Worm (Caenorhabditis elegans) whole organism, L3 larva: ENCODE data around the gene F49E12.8.

ENCODE experiments used
- R02D3.7 ChIP-seq: fragments of 150-350 bp; optimal IDR thresholded peaks from 2 replicates; lab custom pipeline; 2014; ENCODE audit warnings: missing biosample characterization, missing genetic modification characterization
- ZK546.5 ChIP-seq: sonication (generic microtip); optimal IDR thresholded peaks from 2 replicates; lab custom pipeline; 2017; ENCODE audit warnings: missing biosample characterization, missing genetic modification characterization
- ama-1 ChIP-seq: fragments of 150-350 bp; optimal IDR thresholded peaks from 2 replicates; lab custom pipeline; 2018
- ceh-28 ChIP-seq: fragments of 150-350 bp; optimal IDR thresholded peaks from 2 replicates; lab custom pipeline; 2014; ENCODE audit warnings: missing biosample characterization, missing genetic modification reagents, missing genetic modification characterization
- ceh-82 ChIP-seq: fragments of 150-350 bp; optimal IDR thresholded peaks from 2 replicates; lab custom pipeline; 2014; ENCODE audit warnings: missing biosample characterization, missing genetic modification characterization
- egl-27 ChIP-seq: sonication (generic microtip); optimal IDR thresholded peaks from 4 replicates; lab custom pipeline; 2017; ENCODE audit warnings: missing biosample characterization, missing genetic modification reagents, missing genetic modification characterization
- elt-1 ChIP-seq: fragments of 150-350 bp; optimal IDR thresholded peaks from 2 replicates; lab custom pipeline; 2014; ENCODE audit warnings: missing biosample characterization, missing genetic modification characterization
- elt-2 ChIP-seq: sonication (generic microtip); optimal IDR thresholded peaks from 2 replicates; lab custom pipeline; 2016; ENCODE audit warnings: missing genetic modification reagents, mild to moderate bottlenecking, missing genetic modification characterization, missing compliant biosample characterization
- eor-1 ChIP-seq, 2 experiments: fragments of 150-350 bp; optimal IDR thresholded peaks; 2 replicates each; lab custom pipeline; 2014 to 2018; ENCODE audit warnings: missing biosample characterization in 2 of 2, missing genetic modification characterization in 2 of 2
- fkh-10 ChIP-seq: sonication (generic microtip); optimal IDR thresholded peaks from 2 replicates; lab custom pipeline; 2017; ENCODE audit warnings: missing biosample characterization, missing genetic modification reagents, missing genetic modification characterization
- fkh-2 ChIP-seq: fragments of 150-350 bp; optimal IDR thresholded peaks from 2 replicates; lab custom pipeline; 2014; ENCODE audit warnings: missing biosample characterization, missing genetic modification reagents, missing genetic modification characterization
- fos-1 ChIP-seq: fragments of 150-350 bp; optimal IDR thresholded peaks from 2 replicates; lab custom pipeline; 2014; ENCODE audit warnings: missing biosample characterization, missing genetic modification characterization
- jun-1 ChIP-seq: fragments of 150-350 bp; optimal IDR thresholded peaks from 2 replicates; lab custom pipeline; 2014; ENCODE audit warnings: missing biosample characterization, missing genetic modification reagents, missing genetic modification characterization
- lin-15B ChIP-seq: fragments of 150-350 bp; optimal IDR thresholded peaks from 2 replicates; lab custom pipeline; 2014; ENCODE audit warnings: missing biosample characterization, missing genetic modification characterization
- lin-39 ChIP-seq: fragments of 150-350 bp; optimal IDR thresholded peaks from 2 replicates; lab custom pipeline; 2018; ENCODE audit warnings: missing biosample characterization, missing genetic modification reagents, missing genetic modification characterization
- lsy-12 ChIP-seq: sonication (generic microtip); optimal IDR thresholded peaks from 2 replicates; lab custom pipeline; 2016; ENCODE audit warnings: mild to moderate bottlenecking, missing genetic modification characterization, missing compliant biosample characterization
- mdl-1 ChIP-seq: fragments of 150-350 bp; optimal IDR thresholded peaks from 2 replicates; lab custom pipeline; 2014; ENCODE audit warnings: missing biosample characterization, missing genetic modification characterization
- mml-1 ChIP-seq: fragments of 150-350 bp; sonication (generic microtip); optimal IDR thresholded peaks from 3 replicates; lab custom pipeline; 2014; ENCODE audit warnings: missing biosample characterization, missing genetic modification characterization
- nfya-1 ChIP-seq: sonication (generic microtip); optimal IDR thresholded peaks from 2 replicates; lab custom pipeline; 2017; ENCODE audit warnings: missing genetic modification characterization, mild to moderate bottlenecking, missing compliant biosample characterization, antibody characterized with exemption, moderate library complexity; ENCODE audit not compliant: insufficient read depth
- nhr-11 ChIP-seq: fragments of 150-350 bp; optimal IDR thresholded peaks from 2 replicates; lab custom pipeline; 2014; ENCODE audit warnings: missing biosample characterization, missing genetic modification characterization
- nhr-23 ChIP-seq: fragments of 150-350 bp; optimal IDR thresholded peaks from 2 replicates; lab custom pipeline; 2014; ENCODE audit warnings: missing biosample characterization, missing genetic modification reagents, missing genetic modification characterization
- nhr-237 ChIP-seq: fragments of 150-350 bp; optimal IDR thresholded peaks from 2 replicates; lab custom pipeline; 2014; ENCODE audit warnings: missing biosample characterization, missing genetic modification characterization
- nhr-25 ChIP-seq: sonication (generic microtip); optimal IDR thresholded peaks from 2 replicates; lab custom pipeline; 2017; ENCODE audit warnings: missing biosample characterization, missing genetic modification characterization
- nhr-43 ChIP-seq: sonication (generic microtip); optimal IDR thresholded peaks from 2 replicates; lab custom pipeline; 2016; ENCODE audit warnings: mild to moderate bottlenecking, missing genetic modification characterization, missing compliant biosample characterization; ENCODE audit not compliant: poor library complexity, severe bottlenecking
- nhr-67 ChIP-seq: fragments of 150-350 bp; optimal IDR thresholded peaks from 2 replicates; lab custom pipeline; 2014; ENCODE audit warnings: missing biosample characterization, missing genetic modification characterization
- nhr-76 ChIP-seq: fragments of 150-350 bp; sonication (generic microtip); optimal IDR thresholded peaks from 5 replicates; lab custom pipeline; 2014; ENCODE audit warnings: missing biosample characterization, missing genetic modification characterization
- nhr-77 ChIP-seq: fragments of 150-350 bp; optimal IDR thresholded peaks from 2 replicates; lab custom pipeline; 2014; ENCODE audit warnings: missing biosample characterization, missing genetic modification characterization
- pha-4 ChIP-seq: fragments of 150-350 bp; optimal IDR thresholded peaks from 2 replicates; lab custom pipeline; 2014; ENCODE audit warnings: missing biosample characterization, missing genetic modification reagents, missing genetic modification characterization
- pqm-1 ChIP-seq: fragments of 150-350 bp; optimal IDR thresholded peaks from 2 replicates; lab custom pipeline; 2017; ENCODE audit warnings: missing biosample characterization, missing genetic modification characterization, inconsistent platforms
- sea-2 ChIP-seq: fragments of 150-350 bp; sonication (generic microtip); optimal IDR thresholded peaks from 4 replicates; lab custom pipeline; 2014; ENCODE audit warnings: missing biosample characterization, missing genetic modification reagents, missing genetic modification characterization
- snpc-4 ChIP-seq: fragments of 150-350 bp; optimal IDR thresholded peaks from 2 replicates; lab custom pipeline; 2014; ENCODE audit warnings: missing biosample characterization, missing genetic modification characterization
- unc-62 ChIP-seq: fragments of 150-350 bp; sonication (generic microtip); optimal IDR thresholded peaks from 4 replicates; lab custom pipeline; 2014; ENCODE audit warnings: missing biosample characterization, missing genetic modification reagents, missing genetic modification characterization
- zag-1 ChIP-seq: fragments of 150-350 bp; optimal IDR thresholded peaks from 2 replicates; lab custom pipeline; 2014; ENCODE audit warnings: missing biosample characterization, missing genetic modification characterization
- ztf-4 ChIP-seq: fragments of 150-350 bp; optimal IDR thresholded peaks from 2 replicates; lab custom pipeline; 2014; ENCODE audit warnings: missing biosample characterization, missing genetic modification characterization

Gene F49E12.8

DNA sequence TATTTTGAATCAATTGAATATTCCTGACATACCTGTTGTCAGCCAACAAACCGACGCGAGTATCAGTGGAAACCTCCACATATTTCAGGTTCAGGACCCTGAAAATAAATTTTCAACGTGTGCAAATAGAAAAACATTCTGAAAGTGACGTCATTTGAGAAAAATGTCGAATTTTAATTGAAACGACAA lies 34.5 kb upstream of the F49E12.8 start, which contains the start of gene F14E5.2:
Gene F14E5.2, minus strand, starts transcription at position 101 of the 189 bp plus-strand sequence.
- TF ChIP-seq mdl-1 (tag; lab: Kevin White, UChicago) (no peak), ceh-82 (tag; lab: Kevin White, UChicago) (no peak), ama-1 (no peak), pha-4 (tag; lab: Kevin White, UChicago) (no peak), unc-62 (GFP tag; lab: Kevin White, UChicago) (no peak), nfya-1 (tag; lab: Kevin White, UChicago) (no peak), jun-1 (no peak), fos-1 (no peak), nhr-77 (no peak), lin-39 (no peak), lin-15B (tag; lab: Kevin White, UChicago) (no peak), nhr-237 (tag; lab: Kevin White, UChicago) (no peak), pqm-1 (tag; lab: Kevin White, UChicago) (no peak), nhr-43 (tag; lab: Kevin White, UChicago) (no peak), nhr-11 (tag; lab: Kevin White, UChicago) (no peak), ceh-28 (tag; lab: Kevin White, UChicago) (no peak), fkh-10 (GFP tag; lab: Kevin White, UChicago) (no peak), eor-1 (tag; optimal IDR thresholded peaks at IDR 0.05; lab: Kevin White, UChicago) (no peak), nhr-67 (tag; lab: Kevin White, UChicago) (no peak)

- TF ChIP-seq elt-1 (tag; lab: Kevin White, UChicago) (peak; percentile 89), ceh-28 (tag; lab: Kevin White, UChicago) (no peak), ztf-4 (tag; lab: Kevin White, UChicago) (peak; percentile 43)
These were observed 26.8 kb upstream of the F49E12.8 start for ce11 chrII:8420775-8421388.

- peak; percentile 4 for TF ChIP-seq elt-1 (tag; lab: Kevin White, UChicago)
These were observed 25.7 kb upstream of the F49E12.8 start, which contains the start of gene F14E5.8 for ce11 chrII:8419798-8420197. F14E5.8 (plus strand) TSS chrII:8420098.

DNA sequence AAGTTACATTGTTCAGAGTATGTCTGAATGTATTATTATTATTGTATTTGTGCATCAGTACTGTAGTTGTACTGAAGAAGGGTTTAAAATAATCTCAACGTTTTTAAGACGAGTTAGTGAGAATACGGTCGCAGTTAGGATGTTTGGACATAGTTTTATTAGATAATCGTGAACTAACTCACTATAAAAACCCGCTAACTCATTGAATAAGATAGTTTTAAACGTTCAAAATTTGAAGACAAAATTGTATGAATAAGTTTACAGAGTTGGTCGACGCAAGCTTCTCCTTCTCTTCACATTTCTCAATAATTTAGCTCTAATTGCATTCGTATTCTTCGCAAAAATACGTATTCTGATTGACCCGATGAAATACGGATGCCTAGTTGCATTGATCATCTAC lies 24.9 kb upstream of the F49E12.8 start:
- TF ChIP-seq snpc-4, result no peak
- TF ChIP-seq elt-1 (tag; lab: Kevin White, UChicago), result peak; percentile 89
- peak; percentile 76 for TF ChIP-seq ztf-4 (tag; lab: Kevin White, UChicago)
- TF ChIP-seq, all 47 proteins: peak for 2

DNA sequence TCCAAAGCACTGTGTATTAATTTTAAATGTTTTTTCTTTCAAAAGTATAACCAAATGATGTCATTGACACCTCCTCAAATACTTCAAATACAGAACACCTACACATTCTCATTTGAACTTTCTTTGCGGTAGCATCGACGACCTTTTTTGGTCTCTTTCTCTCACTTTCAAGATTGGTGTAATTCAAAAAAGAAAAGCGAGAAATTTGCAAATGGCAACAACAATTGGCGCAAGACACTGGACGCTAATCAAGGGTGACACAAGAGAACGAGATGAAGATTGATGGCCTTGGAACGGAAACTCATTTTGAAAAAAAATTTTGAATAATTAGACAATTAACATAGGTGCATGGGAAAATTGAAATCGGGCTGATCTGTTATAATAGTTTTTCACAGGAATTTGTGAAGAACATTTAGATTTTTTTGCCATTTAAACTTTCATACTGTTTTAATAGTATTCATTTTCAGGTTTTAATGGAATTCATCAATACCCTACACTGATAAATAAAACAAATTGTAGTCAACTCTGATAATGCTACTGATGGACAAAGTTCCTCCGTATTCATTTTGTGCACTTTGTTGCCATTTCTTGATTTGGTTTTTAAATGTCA lies 23.1 kb upstream of the F49E12.8 start, which contains the start of gene fdgt-2:
Gene fdgt-2, plus strand, starts transcription at position 560 of the 610 bp plus-strand sequence.
- no peak for TF ChIP-seq pha-4 (tag; lab: Kevin White, UChicago)
- peak; percentile 7 for TF ChIP-seq pqm-1 (tag; lab: Kevin White, UChicago)
- TF ChIP-seq elt-2 (tag; lab: Kevin White, UChicago), result peak; percentile 36
- TF ChIP-seq nhr-25, result peak; percentile 73

DNA sequence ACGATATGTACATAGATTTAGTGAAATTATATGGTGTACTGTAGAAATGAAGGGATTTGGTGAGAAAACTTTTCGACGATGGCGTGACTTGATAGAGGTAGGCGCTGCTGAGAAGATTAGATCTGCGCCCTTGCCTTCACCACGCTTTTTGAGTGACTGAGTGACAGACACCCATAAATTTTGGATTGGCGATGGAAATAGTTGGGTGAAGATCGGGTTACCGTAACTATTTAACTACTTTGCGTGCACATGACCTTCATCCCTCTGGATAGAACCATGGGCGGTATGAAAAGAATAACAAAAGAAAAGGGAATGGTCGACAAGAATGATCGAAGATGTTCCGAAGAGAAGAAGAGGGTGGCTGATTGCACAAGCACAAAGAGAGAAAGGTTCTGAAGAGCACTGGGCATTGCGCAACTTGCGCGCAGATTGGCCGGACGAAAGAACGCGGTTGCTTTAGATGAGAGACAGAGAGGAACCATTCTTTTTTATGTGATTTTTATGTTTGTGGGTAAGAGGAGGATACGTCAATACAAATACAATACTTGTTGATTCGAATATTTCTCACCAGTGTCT lies 21.4 kb upstream of the F49E12.8 start:
- TF ChIP-seq elt-1 (tag; lab: Kevin White, UChicago) (peak; percentile 48), nhr-25 (peak; percentile 12), zag-1 (tag; lab: Kevin White, UChicago) (no peak)

DNA sequence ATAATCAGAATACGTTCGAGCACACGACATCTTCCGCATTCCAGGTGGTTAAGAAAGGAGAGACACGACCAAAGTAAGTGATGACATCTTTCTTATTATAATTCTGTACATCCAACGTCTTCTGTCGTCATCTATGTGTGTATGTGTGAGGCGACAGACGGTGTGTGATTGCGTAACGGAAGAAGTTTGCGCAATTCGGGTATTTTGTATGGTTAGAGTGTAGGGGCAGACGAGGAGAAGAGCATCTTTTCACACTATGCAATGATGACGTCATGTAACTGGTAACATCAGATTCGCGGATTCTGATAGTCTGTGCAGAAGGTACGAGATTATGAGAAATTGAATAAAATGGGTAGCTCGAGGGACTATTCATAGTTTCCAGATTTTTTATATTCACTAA lies 20.9 kb upstream of the F49E12.8 start:
- TF ChIP-seq fkh-10 (GFP tag; lab: Kevin White, UChicago) (no peak), R02D3.7 (no peak), fkh-2 (tag; lab: Kevin White, UChicago) (no peak), mdl-1 (tag; lab: Kevin White, UChicago) (no peak), ZK546.5 (tag; lab: Kevin White, UChicago) (no peak), ztf-4 (tag; lab: Kevin White, UChicago) (no peak), nhr-77 (no peak), lsy-12 (tag; lab: Kevin White, UChicago) (no peak), lin-15B (tag; lab: Kevin White, UChicago) (no peak), sea-2 (GFP tag; lab: Kevin White, UChicago) (no peak), snpc-4 (no peak), nhr-76 (tag; lab: Kevin White, UChicago) (no peak), mml-1 (tag; lab: Kevin White, UChicago) (no peak), ceh-82 (tag; lab: Kevin White, UChicago) (no peak), egl-27 (tag; lab: Kevin White, UChicago) (no peak), nhr-23 (tag; lab: Kevin White, UChicago) (no peak), zag-1 (tag; lab: Kevin White, UChicago) (no peak), nhr-43 (tag; lab: Kevin White, UChicago) (no peak), pha-4 (tag; lab: Kevin White, UChicago) (no peak), ceh-28 (tag; lab: Kevin White, UChicago) (no peak)
- TF ChIP-seq, all 47 proteins: peak for 0
